Fruit fly (Drosophila melanogaster) whole organism, wandering third instar larva: ENCODE data around the gene roq.

ENCODE experiments used
- Abd-B ChIP-seq: fragments of >200 bp; optimal IDR thresholded peaks from 2 replicates; lab custom pipeline; 2017; ENCODE audit warnings: missing biosample characterization, missing genetic modification characterization
- CG32264 ChIP-seq: fragments of 200-800 bp; sonication (Bioruptor generic); optimal IDR thresholded peaks from 2 replicates; lab custom pipeline; 2016; ENCODE audit warnings: missing biosample characterization, missing genetic modification characterization
- CrebA ChIP-seq: fragments of 200-800 bp; sonication (Bioruptor generic); optimal IDR thresholded peaks from 2 replicates; lab custom pipeline; 2016; ENCODE audit warnings: missing biosample characterization, mild to moderate bottlenecking, missing genetic modification characterization, borderline replicate concordance
- Dfd ChIP-seq: fragments of >200 bp; optimal IDR thresholded peaks from 2 replicates; lab custom pipeline; 2017; ENCODE audit warnings: missing biosample characterization, missing genetic modification characterization
- Dif ChIP-seq: fragments of 200-275, 200-300 bp; sonication (Bioruptor generic); optimal IDR thresholded peaks from 2 replicates; lab custom pipeline; 2018; ENCODE audit warnings: missing biosample characterization, missing genetic modification characterization; ENCODE audit not compliant: partially characterized antibody
- GATAd ChIP-seq: sonication (Bioruptor generic); optimal IDR thresholded peaks from 2 replicates; lab custom pipeline; 2016; ENCODE audit warnings: missing biosample characterization, missing genetic modification characterization
- HLH106 ChIP-seq: fragments of 200-800 bp; optimal IDR thresholded peaks from 3 replicates; lab custom pipeline; 2019; ENCODE audit warnings: missing biosample characterization, mild to moderate bottlenecking, missing genetic modification characterization, moderate library complexity
- Hnf4 ChIP-seq: fragments of 200-800 bp; sonication (Bioruptor generic); optimal IDR thresholded peaks from 2 replicates; lab custom pipeline; 2016; ENCODE audit warnings: missing biosample characterization, mild to moderate bottlenecking, missing genetic modification characterization
- Hr78 ChIP-seq: fragments of >200 bp; optimal IDR thresholded peaks from 2 replicates; lab custom pipeline; 2017; ENCODE audit warnings: missing biosample characterization, missing genetic modification characterization
- Hr83 ChIP-seq: fragments of 200-300 bp; sonication (Bioruptor generic); optimal IDR thresholded peaks from 2 replicates; lab custom pipeline; 2016; ENCODE audit warnings: missing biosample characterization, mild to moderate bottlenecking, missing genetic modification characterization, moderate library complexity; ENCODE audit not compliant: poor library complexity, severe bottlenecking
- Jra ChIP-seq: sonication (Bioruptor generic); optimal IDR thresholded peaks from 2 replicates; lab custom pipeline; 2016; ENCODE audit warnings: missing biosample characterization, missing genetic modification characterization
- Mio ChIP-seq: sonication (Bioruptor generic); optimal IDR thresholded peaks from 2 replicates; lab custom pipeline; 2016; ENCODE audit warnings: missing biosample characterization, missing genetic modification characterization
- Myc ChIP-seq: fragments of >200 bp; optimal IDR thresholded peaks from 2 replicates; lab custom pipeline; 2017
- N ChIP-seq: fragments of >200 bp; optimal IDR thresholded peaks from 2 replicates; lab custom pipeline; 2018; ENCODE audit warnings: missing biosample characterization, missing external identifiers, missing genetic modification characterization
- OdsH ChIP-seq: fragments of 200-800 bp; sonication (Bioruptor generic); optimal IDR thresholded peaks from 2 replicates; lab custom pipeline; 2016; ENCODE audit warnings: missing biosample characterization, mild to moderate bottlenecking, missing genetic modification characterization
- Rel ChIP-seq, 2 experiments: fragments of 200-800 bp; sonication (Bioruptor generic) in 1 of 2; optimal IDR thresholded peaks; 2 replicates in 1 of 2; 3 replicates in 1 of 2; lab custom pipeline; 2016 to 2019; ENCODE audit warnings: mild to moderate bottlenecking in 2 of 2, missing biosample characterization in 2 of 2, missing genetic modification characterization in 2 of 2, moderate library complexity in 1 of 2
- Sp1 ChIP-seq: fragments of 200-800 bp; sonication (Bioruptor generic); optimal IDR thresholded peaks from 3 replicates; lab custom pipeline; 2019; ENCODE audit warnings: missing biosample characterization, mild to moderate bottlenecking, missing genetic modification characterization, moderate library complexity
- br ChIP-seq: fragments of 200-800 bp; sonication (Bioruptor generic); optimal IDR thresholded peaks from 2 replicates; lab custom pipeline; 2016; ENCODE audit warnings: missing biosample characterization, missing genetic modification characterization
- brk ChIP-seq: fragments of 200-800 bp; sonication (Bioruptor generic); optimal IDR thresholded peaks from 2 replicates; lab custom pipeline; 2016; ENCODE audit warnings: missing biosample characterization, mild to moderate bottlenecking, missing genetic modification characterization
- dsf ChIP-seq: sonication (Bioruptor generic); optimal IDR thresholded peaks from 2 replicates; lab custom pipeline; 2016; ENCODE audit warnings: missing biosample characterization, missing genetic modification characterization, borderline replicate concordance
- ey ChIP-seq: fragments of 200-800 bp; sonication (Bioruptor generic); optimal IDR thresholded peaks from 2 replicates; lab custom pipeline; 2016; ENCODE audit warnings: missing biosample characterization, missing genetic modification characterization
- foxo ChIP-seq, 2 experiments: fragments of 200-800 bp; sonication (Bioruptor generic); optimal IDR thresholded peaks; 2 replicates in 1 of 2; 3 replicates in 1 of 2; lab custom pipeline; 2016 to 2017; ENCODE audit warnings: missing biosample characterization in 2 of 2, missing genetic modification characterization in 2 of 2
- fru ChIP-seq: fragments of 200-800 bp; sonication (Bioruptor generic); optimal IDR thresholded peaks from 3 replicates; lab custom pipeline; 2016; ENCODE audit warnings: missing biosample characterization, mild to moderate bottlenecking, missing genetic modification characterization
- jim ChIP-seq: fragments of 175-275, 200-325 bp; sonication (Bioruptor generic); optimal IDR thresholded peaks from 2 replicates; lab custom pipeline; 2016; ENCODE audit warnings: missing biosample characterization, mild to moderate bottlenecking, missing genetic modification characterization
- psq ChIP-seq: fragments of 200-800 bp; sonication (Bioruptor generic); optimal IDR thresholded peaks from 3 replicates; lab custom pipeline; 2017; ENCODE audit warnings: missing biosample characterization, mild to moderate bottlenecking, missing genetic modification characterization, moderate library complexity
- rgr ChIP-seq: fragments of 200-800 bp; sonication (Bioruptor generic); optimal IDR thresholded peaks from 3 replicates; lab custom pipeline; 2016; ENCODE audit warnings: missing biosample characterization, mild to moderate bottlenecking, missing genetic modification characterization
- sage ChIP-seq: fragments of 200-800 bp; sonication (Bioruptor generic); optimal IDR thresholded peaks from 2 replicates; lab custom pipeline; 2016; ENCODE audit warnings: missing biosample characterization, mild to moderate bottlenecking, missing genetic modification characterization
- sv ChIP-seq: fragments of 200-800 bp; sonication (Bioruptor generic); optimal IDR thresholded peaks from 3 replicates; lab custom pipeline; 2016; ENCODE audit warnings: missing biosample characterization, missing genetic modification characterization
- tai ChIP-seq: sonication (Bioruptor generic); optimal IDR thresholded peaks from 2 replicates; lab custom pipeline; 2016; ENCODE audit warnings: missing biosample characterization, missing genetic modification characterization
- usp ChIP-seq: fragments of >200 bp; optimal IDR thresholded peaks from 2 replicates; lab custom pipeline; 2017; ENCODE audit warnings: missing biosample characterization, missing genetic modification characterization
- woc ChIP-seq: sonication (Bioruptor generic); optimal IDR thresholded peaks from 2 replicates; lab custom pipeline; 2016; ENCODE audit warnings: missing biosample characterization, mild to moderate bottlenecking, missing genetic modification characterization

Gene roq

DNA sequence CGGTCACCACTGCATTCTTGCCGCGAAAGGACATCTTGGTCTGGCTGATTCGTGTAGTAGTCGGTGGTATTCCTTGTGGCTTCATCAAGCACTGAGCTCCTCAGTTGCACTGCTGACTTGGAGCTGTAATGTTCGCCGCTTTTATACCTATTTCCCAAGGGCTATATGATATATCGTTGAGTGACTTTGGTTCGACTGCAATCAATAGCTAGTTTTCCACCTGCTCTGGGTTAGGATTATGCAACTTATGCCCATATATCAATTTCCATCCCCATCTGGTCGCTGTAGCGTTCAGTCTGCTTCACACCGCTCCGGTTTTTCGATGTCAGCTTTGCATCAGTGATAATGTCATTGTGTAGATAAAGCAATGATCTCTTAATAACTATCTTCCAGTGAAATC lies 24.2 kb downstream of the roq start, which contains the start of gene Pdh:
TSS of gene Pdh (minus strand) at position 101 of the 400 bp plus-strand sequence.
- TF ChIP-seq Rel (GFP tag; optimal IDR thresholded peaks at IDR 0.05; lab: Kevin White, UChicago) (no peak), Rel (tag; optimal IDR thresholded peaks at IDR 0.05; lab: Kevin White, UChicago) (no peak), Abd-B (GFP tag; lab: Kevin White, UChicago) (no peak), N (GFP tag; lab: Kevin White, UChicago) (no peak), Hnf4 (no peak)

DNA sequence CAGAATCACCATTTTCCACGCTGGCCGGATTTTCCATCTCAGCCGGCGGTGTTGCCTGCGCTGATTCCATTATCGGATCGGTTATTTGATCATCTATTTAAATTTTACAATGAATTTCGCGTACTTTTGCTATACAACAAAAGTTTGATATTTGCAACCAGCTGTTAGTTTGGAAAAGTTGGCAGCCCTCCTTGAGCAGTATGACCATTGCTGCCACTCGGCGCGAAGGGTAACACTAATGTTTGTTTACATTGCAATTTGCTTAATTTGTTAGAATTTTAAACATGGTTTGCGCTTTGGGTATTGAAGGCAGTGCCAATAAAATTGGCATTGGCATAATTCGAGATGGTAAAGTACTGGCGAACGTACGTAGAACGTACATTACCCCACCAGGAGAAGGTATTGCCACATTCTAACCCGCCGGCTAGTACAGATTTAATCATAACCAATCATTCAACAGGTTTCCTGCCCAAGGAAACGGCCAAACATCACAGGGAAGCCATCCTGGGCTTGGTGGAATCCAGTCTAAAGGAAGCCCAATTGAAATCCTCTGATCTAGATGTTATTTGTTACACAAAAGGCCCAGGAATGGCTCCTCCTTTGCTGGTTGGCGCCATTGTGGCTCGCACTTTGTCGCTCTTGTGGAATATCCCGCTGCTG lies 26.5 kb downstream of the roq start, which contains the start of the genes Golgin104 and Tcs3:
TSS of gene Golgin104 (minus strand) at position 182 of the 660 bp plus-strand sequence.
TSS of gene Tcs3 (plus strand) at position 222 of the 660 bp plus-strand sequence.
- TF ChIP-seq OdsH (GFP tag; lab: Kevin White, UChicago) (no peak), dsf (GFP tag; lab: Kevin White, UChicago) (no peak), foxo (GFP tag; optimal IDR thresholded peaks at IDR 0.05; lab: Kevin White, UChicago) (no peak), CG32264 (GFP tag; lab: Kevin White, UChicago) (no peak), Hnf4 (no peak), Rel (GFP tag; optimal IDR thresholded peaks at IDR 0.05; lab: Kevin White, UChicago) (no peak), Rel (tag; optimal IDR thresholded peaks at IDR 0.05; lab: Kevin White, UChicago) (peak; percentile 60), Hr78 (no peak)

DNA sequence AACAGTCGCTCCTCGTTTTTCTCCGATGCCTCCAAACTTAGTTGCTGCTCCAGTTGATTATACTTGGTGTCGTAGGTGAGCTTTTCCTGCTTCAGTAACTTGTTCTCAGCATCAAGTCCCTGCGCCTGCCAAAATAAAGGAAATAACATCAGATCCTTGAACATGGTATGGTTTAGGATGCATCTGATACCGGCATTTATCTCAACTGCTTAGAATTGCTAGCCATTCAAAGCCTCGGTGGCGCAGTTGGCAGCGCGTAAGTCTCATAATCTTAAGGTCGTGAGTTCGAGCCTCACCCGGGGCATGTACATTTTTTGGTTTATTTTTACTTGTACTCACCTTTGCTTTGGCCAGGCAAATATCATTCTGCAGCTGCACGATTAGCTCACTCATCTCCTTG lies 28.7 kb downstream of the roq start:
- TF ChIP-seq brk (GFP tag; lab: Kevin White, UChicago), result no peak
- no peak for TF ChIP-seq psq
- TF ChIP-seq Dif, result no peak
- TF ChIP-seq br (GFP tag; lab: Kevin White, UChicago), result no peak
- TF ChIP-seq rgr (GFP tag; lab: Kevin White, UChicago), result no peak
- TF ChIP-seq Mio (GFP tag; lab: Kevin White, UChicago), result no peak
- TF ChIP-seq Hr78, result no peak
- no peak for TF ChIP-seq sage (GFP tag; lab: Kevin White, UChicago)
- no peak for TF ChIP-seq Abd-B (GFP tag; lab: Kevin White, UChicago)
- TF ChIP-seq Jra, result no peak
- TF ChIP-seq foxo (GFP tag; optimal IDR thresholded peaks at IDR 0.05; lab: Kevin White, UChicago), result no peak
- no peak for TF ChIP-seq Hr83 (GFP tag; lab: Kevin White, UChicago)
- no peak for TF ChIP-seq CrebA (GFP tag; lab: Kevin White, UChicago)
- no peak for TF ChIP-seq woc (GFP tag; lab: Kevin White, UChicago)
- TF ChIP-seq sv (GFP tag; lab: Kevin White, UChicago), result no peak
- TF ChIP-seq Sp1 (GFP tag; lab: Kevin White, UChicago), result no peak
- TF ChIP-seq HLH106, result no peak
- no peak for TF ChIP-seq Dfd (GFP tag; lab: Kevin White, UChicago)
- TF ChIP-seq, all 38 proteins: peak for 0

DNA sequence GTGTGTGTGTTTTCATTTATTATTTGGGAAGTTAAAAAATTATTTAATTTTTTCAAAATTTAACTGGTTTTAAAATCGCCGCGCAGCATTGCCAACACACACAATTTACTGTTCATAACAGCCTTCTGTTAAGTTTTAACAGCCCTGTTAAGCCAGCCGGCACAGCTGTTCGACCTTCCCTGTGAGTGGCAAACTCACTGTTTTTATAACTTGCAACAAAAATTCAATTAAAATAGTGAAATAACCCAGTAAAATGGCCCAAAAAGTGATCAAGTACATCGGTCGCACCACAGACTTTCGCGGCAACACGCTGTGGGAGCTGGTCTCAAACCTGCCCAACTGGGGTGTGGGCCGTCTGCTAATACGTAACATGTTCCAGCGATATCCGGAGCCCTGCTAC lies 30.5 kb downstream of the roq start, which contains the start of gene mRpS34:
TSS of gene mRpS34 (plus strand) at position 161 of the 400 bp plus-strand sequence.
- no peak for TF ChIP-seq rgr (GFP tag; lab: Kevin White, UChicago)
- no peak for TF ChIP-seq fru
- no peak for TF ChIP-seq ey (GFP tag; lab: Kevin White, UChicago)

DNA sequence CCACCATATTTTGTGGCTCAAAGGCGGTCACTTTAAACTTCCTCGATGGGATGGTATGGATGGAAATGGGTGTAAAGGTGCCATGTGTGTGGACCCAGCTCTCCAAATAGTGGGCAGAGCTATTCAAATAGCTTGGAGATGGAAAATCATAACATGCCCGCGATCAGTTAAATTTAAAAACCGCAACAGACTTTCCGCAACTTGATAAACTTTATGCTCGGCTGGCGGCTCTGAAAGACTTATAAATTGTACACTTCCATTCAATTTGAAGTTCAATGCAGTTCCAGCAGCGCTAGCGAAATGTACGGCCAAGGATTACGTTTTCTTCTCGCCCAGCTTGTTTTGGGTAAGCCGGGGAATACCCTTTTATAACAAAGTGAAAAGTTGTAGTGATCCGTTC lies 32.3 kb downstream of the roq start, which contains the start of gene CG33257:
TSS of gene CG33257 (plus strand) at position 301 of the 400 bp plus-strand sequence.
- no peak for TF ChIP-seq Hr83 (GFP tag; lab: Kevin White, UChicago)
- no peak for TF ChIP-seq Sp1 (GFP tag; lab: Kevin White, UChicago)
- TF ChIP-seq Hr78, result no peak
- no peak for TF ChIP-seq tai (GFP tag; lab: Kevin White, UChicago)
- no peak for TF ChIP-seq jim (GFP tag; lab: Kevin White, UChicago)
- TF ChIP-seq rgr (GFP tag; lab: Kevin White, UChicago), result no peak
- TF ChIP-seq Dfd (GFP tag; lab: Kevin White, UChicago), result no peak
- TF ChIP-seq br (GFP tag; lab: Kevin White, UChicago), result no peak
- TF ChIP-seq Myc (lab: Kevin White, UChicago), result no peak
- no peak for TF ChIP-seq CrebA (GFP tag; lab: Kevin White, UChicago)
- no peak for TF ChIP-seq HLH106
- no peak for TF ChIP-seq ey (GFP tag; lab: Kevin White, UChicago)
- TF ChIP-seq usp (GFP tag; lab: Kevin White, UChicago), result no peak
- TF ChIP-seq OdsH (GFP tag; lab: Kevin White, UChicago), result no peak
- no peak for TF ChIP-seq Mio (GFP tag; lab: Kevin White, UChicago)
- no peak for TF ChIP-seq woc (GFP tag; lab: Kevin White, UChicago)
- TF ChIP-seq CG32264 (GFP tag; lab: Kevin White, UChicago), result no peak
- no peak for TF ChIP-seq GATAd
- TF ChIP-seq, all 38 proteins: peak for 0
